Fruit fly (Drosophila melanogaster) whole organism, pupa: ENCODE data around the gene CG15336.

Source experiments
- CG12605 ChIP-seq: fragments of 200-800 bp; sonication (Bioruptor generic); IDR thresholded peaks from 2 replicates; pipeline ENCODE4 v1.3.6; 2022; ENCODE audit warnings: missing biosample characterization, missing genetic modification characterization
- D1 ChIP-seq: fragments of 200-800 bp; sonication (Bioruptor generic); optimal IDR thresholded peaks from 2 replicates; lab custom pipeline; 2018; ENCODE audit warnings: missing biosample characterization, mild to moderate bottlenecking, missing genetic modification characterization, moderate library complexity
- EcR ChIP-seq: fragments of 200-800 bp; sonication (Bioruptor generic); optimal IDR thresholded peaks from 3 replicates; lab custom pipeline; 2019; ENCODE audit warnings: missing biosample characterization, missing genetic modification characterization, mild to moderate bottlenecking, moderate library complexity, missing genetic modification reagents
- Ets98B ChIP-seq: fragments of 200-800 bp; sonication (Bioruptor generic); IDR thresholded peaks from 2 replicates; pipeline ENCODE4 v1.3.6; 2022; ENCODE audit warnings: missing biosample characterization, missing genetic modification characterization
- rn ChIP-seq: fragments of 200-800 bp; sonication (Bioruptor generic); IDR thresholded peaks from 2 replicates; pipeline ENCODE4 v1.3.6; 2022; ENCODE audit warnings: missing biosample characterization, missing genetic modification characterization

- TF ChIP-seq EcR (GFP tag; lab: Kevin White, UChicago), result no peak
- no peak for TF ChIP-seq rn
- TF ChIP-seq CG12605 (GFP tag; lab: Robert Waterston, UW), result no peak
- no peak for TF ChIP-seq D1 (tag; lab: Kevin White, UChicago)
- no peak for TF ChIP-seq Ets98B (GFP tag; lab: Robert Waterston, UW)
Observed at dm6 chrX:8113386-8114279, 34.1 kb upstream of the CG15336 start.
